Worm (Caenorhabditis elegans) whole organism, late embryonic: ENCODE results near the gene Y47D7A.2.

ENCODE experiments used
- K02D7.2 ChIP-seq: sonication (generic microtip); optimal IDR thresholded peaks from 2 replicates; lab custom pipeline; 2017; ENCODE audit warnings: mild to moderate bottlenecking, missing genetic modification characterization, missing compliant biosample characterization
- K09A11.1 ChIP-seq: sonication (generic microtip); optimal IDR thresholded peaks from 2 replicates; lab custom pipeline; 2017; ENCODE audit warnings: antibody characterized with exemption, mild to moderate bottlenecking, missing genetic modification characterization, missing compliant biosample characterization; ENCODE audit not compliant: insufficient read depth
- T23F11.4 ChIP-seq: fragments of 200-800 bp; sonication (Bioruptor generic); optimal IDR thresholded peaks from 2 replicates; lab custom pipeline; 2018; ENCODE audit warnings: mild to moderate bottlenecking, missing genetic modification characterization, missing compliant biosample characterization
- Y22D7AL.16 ChIP-seq: sonication (generic microtip); optimal IDR thresholded peaks from 2 replicates; lab custom pipeline; 2016; ENCODE audit warnings: missing genetic modification characterization, missing compliant biosample characterization
- ahr-1 ChIP-seq: sonication (generic microtip); optimal IDR thresholded peaks from 2 replicates; lab custom pipeline; 2016; ENCODE audit warnings: missing genetic modification characterization, missing compliant biosample characterization
- ama-1 ChIP-seq: fragments of 150-350 bp; optimal IDR thresholded peaks from 2 replicates; lab custom pipeline; 2014
- ceh-14 ChIP-seq: sonication (generic microtip); optimal IDR thresholded peaks from 2 replicates; lab custom pipeline; 2016; ENCODE audit warnings: missing genotype, missing genetic modification characterization, missing compliant biosample characterization
- ceh-18 ChIP-seq: sonication (generic microtip); optimal IDR thresholded peaks from 2 replicates; lab custom pipeline; 2016; ENCODE audit warnings: missing genetic modification characterization, missing compliant biosample characterization
- ceh-19 ChIP-seq: fragments of 200-800 bp; sonication (Bioruptor generic); optimal IDR thresholded peaks from 2 replicates; lab custom pipeline; 2018; ENCODE audit warnings: mild to moderate bottlenecking, missing genetic modification characterization, missing compliant biosample characterization
- ceh-22 ChIP-seq: sonication (generic microtip); optimal IDR thresholded peaks from 2 replicates; lab custom pipeline; 2017; ENCODE audit warnings: missing biosample characterization, missing genetic modification characterization
- ceh-30 ChIP-seq: fragments of 150-350 bp; optimal IDR thresholded peaks from 2 replicates; lab custom pipeline; 2014; ENCODE audit warnings: missing biosample characterization, missing genetic modification characterization
- ceh-34 ChIP-seq: sonication (generic microtip); optimal IDR thresholded peaks from 2 replicates; lab custom pipeline; 2016; ENCODE audit warnings: mild to moderate bottlenecking, missing genetic modification characterization, missing compliant biosample characterization
- ceh-9 ChIP-seq: sonication (generic microtip); optimal IDR thresholded peaks from 2 replicates; lab custom pipeline; 2016; ENCODE audit warnings: mild to moderate bottlenecking, missing genetic modification characterization, inconsistent platforms, missing compliant biosample characterization
- elt-2 ChIP-seq: sonication (generic microtip); optimal IDR thresholded peaks from 2 replicates; lab custom pipeline; 2016; ENCODE audit warnings: missing genetic modification reagents, missing genetic modification characterization, missing compliant biosample characterization
- elt-4 ChIP-seq: sonication (generic microtip); optimal IDR thresholded peaks from 2 replicates; lab custom pipeline; 2016; ENCODE audit warnings: missing genetic modification characterization, missing compliant biosample characterization
- fax-1 ChIP-seq: sonication (generic microtip); optimal IDR thresholded peaks from 2 replicates; lab custom pipeline; 2016; ENCODE audit warnings: missing genotype, missing genetic modification characterization, missing compliant biosample characterization
- gmeb-2 ChIP-seq: sonication (generic microtip); optimal IDR thresholded peaks from 2 replicates; lab custom pipeline; 2016; ENCODE audit warnings: missing genetic modification characterization, inconsistent platforms, missing compliant biosample characterization
- hlh-13 ChIP-seq: fragments of 200-800 bp; sonication (Bioruptor generic); optimal IDR thresholded peaks from 2 replicates; lab custom pipeline; 2018; ENCODE audit warnings: mild to moderate bottlenecking, missing genetic modification characterization, missing compliant biosample characterization
- hlh-15 ChIP-seq: sonication (generic microtip); optimal IDR thresholded peaks from 2 replicates; lab custom pipeline; 2016; ENCODE audit warnings: missing genetic modification characterization, missing compliant biosample characterization
- lim-6 ChIP-seq: sonication (generic microtip); optimal IDR thresholded peaks from 2 replicates; lab custom pipeline; 2016; ENCODE audit warnings: missing genetic modification characterization, missing compliant biosample characterization
- lin-11 ChIP-seq: fragments of 200-800 bp; sonication (Bioruptor generic); optimal IDR thresholded peaks from 2 replicates; lab custom pipeline; 2018; ENCODE audit warnings: mild to moderate bottlenecking, missing genetic modification characterization, missing compliant biosample characterization
- mec-3 ChIP-seq: sonication (generic microtip); optimal IDR thresholded peaks from 2 replicates; lab custom pipeline; 2016; ENCODE audit warnings: borderline replicate concordance, missing genetic modification characterization, missing compliant biosample characterization
- nfya-1 ChIP-seq: sonication (generic microtip); optimal IDR thresholded peaks from 2 replicates; lab custom pipeline; 2017; ENCODE audit warnings: missing genetic modification characterization, mild to moderate bottlenecking, missing compliant biosample characterization, antibody characterized with exemption, moderate library complexity
- nhr-11 ChIP-seq: fragments of 150-350 bp; optimal IDR thresholded peaks from 2 replicates; lab custom pipeline; 2014; ENCODE audit warnings: missing biosample characterization, missing genetic modification characterization
- npax-4 ChIP-seq: sonication (generic microtip); optimal IDR thresholded peaks from 2 replicates; lab custom pipeline; 2016; ENCODE audit warnings: missing genetic modification characterization, missing compliant biosample characterization
- pha-2 ChIP-seq: sonication (generic microtip); optimal IDR thresholded peaks from 2 replicates; lab custom pipeline; 2017; ENCODE audit warnings: mild to moderate bottlenecking, missing genetic modification characterization, missing compliant biosample characterization
- pha-4 ChIP-seq: fragments of 150-350 bp; optimal IDR thresholded peaks from 2 replicates; lab custom pipeline; 2018; ENCODE audit warnings: missing biosample characterization, missing genetic modification reagents, missing genetic modification characterization
- pqm-1 ChIP-seq: sonication (generic microtip); optimal IDR thresholded peaks from 2 replicates; lab custom pipeline; 2016; ENCODE audit warnings: missing genetic modification characterization, missing compliant biosample characterization
- pros-1 ChIP-seq: fragments of 150-350 bp; optimal IDR thresholded peaks from 2 replicates; lab custom pipeline; 2014; ENCODE audit warnings: missing biosample characterization, missing genetic modification reagents, missing genetic modification characterization
- sdc-2 ChIP-seq: sonication (generic microtip); optimal IDR thresholded peaks from 2 replicates; lab custom pipeline; 2016; ENCODE audit warnings: missing genotype, missing genetic modification characterization, missing compliant biosample characterization
- sox-2 ChIP-seq: fragments of 200-800 bp; sonication (Bioruptor generic); IDR thresholded peaks from 2 replicates; pipeline ENCODE4 v1.3.6; 2022; ENCODE audit warnings: missing genetic modification reagents, missing genetic modification characterization, missing compliant biosample characterization
- unc-3 ChIP-seq, 2 experiments: fragments of 200-800 bp in 1 of 2; sonication (Bioruptor generic) in 1 of 2; sonication (generic microtip) in 1 of 2; conservative IDR thresholded peaks in 1 of 2; optimal IDR thresholded peaks in 1 of 2; 2 replicates each; pipeline versions ENCODE4 v1.3.6 to Lab custom; 2016 to 2022; ENCODE audit warnings: missing compliant biosample characterization in 2 of 2, missing genetic modification characterization in 2 of 2, missing genetic modification reagents in 1 of 2
- unc-42 ChIP-seq: sonication (generic microtip); optimal IDR thresholded peaks from 2 replicates; lab custom pipeline; 2016; ENCODE audit warnings: missing genotype, missing genetic modification characterization, missing compliant biosample characterization
- unc-86 ChIP-seq: sonication (generic microtip); optimal IDR thresholded peaks from 2 replicates; lab custom pipeline; 2016; ENCODE audit warnings: missing genetic modification characterization, missing compliant biosample characterization
- zip-5 ChIP-seq: sonication (generic microtip); optimal IDR thresholded peaks from 2 replicates; lab custom pipeline; 2016; ENCODE audit warnings: missing genetic modification characterization, missing compliant biosample characterization
- ztf-16 ChIP-seq: sonication (generic microtip); optimal IDR thresholded peaks from 2 replicates; lab custom pipeline; 2017; ENCODE audit warnings: missing genetic modification characterization, missing compliant biosample characterization

Y47D7A.2 gene

DNA sequence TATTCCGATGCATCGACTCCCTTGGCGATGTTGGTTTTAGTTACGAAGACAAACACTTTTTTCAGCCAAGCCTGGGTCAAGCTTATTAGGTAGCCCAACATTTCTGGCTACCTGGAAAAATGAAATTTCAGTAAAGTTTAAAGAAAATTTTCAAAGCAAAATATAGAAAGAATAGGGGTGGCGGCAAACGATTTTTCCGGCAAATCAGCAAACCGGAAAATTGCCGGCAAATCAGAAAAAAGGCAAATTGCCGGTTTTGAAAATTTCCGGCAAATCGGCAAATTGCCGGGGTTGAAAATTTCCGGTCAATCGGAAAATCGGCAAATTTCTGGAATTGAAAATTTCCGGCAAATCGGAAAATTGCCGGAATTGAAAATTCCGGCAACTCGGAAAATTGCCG, 42.5 kb upstream of the Y47D7A.2 start, which contains the start of gene F32D1.8:
TSS of gene F32D1.8 (minus strand) at position 101 of the 400 bp plus-strand sequence.
- TF ChIP-seq unc-3 (GFP tag; conservative IDR thresholded peaks at IDR 0.05; lab: Robert Waterston, UW) (no peak), unc-3 (tag; optimal IDR thresholded peaks at IDR 0.05; lab: Kevin White, UChicago) (no peak), ceh-14 (tag; lab: Kevin White, UChicago) (no peak), pqm-1 (tag; lab: Kevin White, UChicago) (no peak), gmeb-2 (no peak), Y22D7AL.16 (tag; lab: Kevin White, UChicago) (no peak), unc-86 (tag; lab: Kevin White, UChicago) (no peak), zip-5 (no peak), K02D7.2 (no peak), ceh-30 (tag; lab: Kevin White, UChicago) (no peak), K09A11.1 (no peak), fax-1 (tag; lab: Kevin White, UChicago) (no peak), npax-4 (no peak)

DNA sequence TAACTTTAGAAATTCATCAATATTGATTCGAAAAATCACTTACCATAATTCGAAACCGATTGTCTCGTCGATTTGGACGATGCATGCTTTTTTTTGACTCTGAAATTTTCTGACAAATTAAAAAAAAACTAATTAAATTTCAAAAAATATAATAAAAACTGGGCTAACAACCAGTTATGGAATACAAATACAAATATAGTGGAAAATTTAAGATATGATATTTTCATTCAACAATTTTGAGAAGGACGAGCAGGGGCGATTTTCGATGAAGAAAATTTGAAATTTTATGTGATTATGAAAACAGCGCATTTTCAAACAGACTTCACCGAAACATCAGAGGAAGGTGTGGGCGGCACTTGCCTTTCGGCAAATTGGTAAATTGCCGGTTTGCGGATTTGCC, 37.8 kb upstream of the Y47D7A.2 start, which contains the start of gene F13A2.1:
TSS of gene F13A2.1 (minus strand) at position 101 of the 400 bp plus-strand sequence.
- TF ChIP-seq pha-2 (tag; lab: Kevin White, UChicago) (no peak), mec-3 (tag; lab: Kevin White, UChicago) (no peak), ceh-34 (tag; lab: Kevin White, UChicago) (no peak), zip-5 (no peak), nfya-1 (tag; lab: Kevin White, UChicago) (no peak), ahr-1 (tag; lab: Kevin White, UChicago) (no peak), npax-4 (no peak), unc-42 (tag; lab: Kevin White, UChicago) (no peak), elt-2 (tag; lab: Kevin White, UChicago) (no peak), sox-2 (GFP tag; lab: Robert Waterston, UW) (no peak), K02D7.2 (no peak), ceh-18 (tag; lab: Kevin White, UChicago) (no peak), pha-4 (tag; lab: Kevin White, UChicago) (no peak), sdc-2 (tag; lab: Kevin White, UChicago) (no peak), nhr-11 (tag; lab: Kevin White, UChicago) (no peak), ztf-16 (tag; lab: Kevin White, UChicago) (no peak), pros-1 (tag; lab: Kevin White, UChicago) (no peak)

DNA sequence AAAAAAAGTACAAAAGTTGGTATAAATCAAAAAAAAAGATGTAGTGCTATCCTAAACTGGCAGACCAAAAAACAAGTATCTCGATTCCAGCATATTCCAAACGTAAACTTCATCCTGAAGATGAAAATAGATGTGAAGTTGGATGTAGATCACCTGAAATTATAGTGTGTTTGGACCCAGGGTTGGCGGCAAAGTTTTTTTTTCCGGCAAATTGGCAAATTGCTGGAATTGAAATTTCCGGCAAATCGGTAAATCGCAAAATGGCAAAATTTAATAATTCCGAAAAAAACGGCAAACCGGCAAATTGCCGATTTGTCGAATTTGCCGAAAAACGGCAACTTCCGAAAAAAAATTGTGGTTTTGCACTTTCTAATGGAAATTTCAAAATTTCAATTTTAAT, 35.6 kb upstream of the Y47D7A.2 start, which contains the start of gene F13A2.2:
TSS of gene F13A2.2 (minus strand) at position 101 of the 400 bp plus-strand sequence.
- TF ChIP-seq K02D7.2 = no peak
- no peak for TF ChIP-seq lim-6 (tag; lab: Kevin White, UChicago)
- TF ChIP-seq T23F11.4 (GFP tag; lab: Kevin White, UChicago) = no peak
- no peak for TF ChIP-seq ceh-22 (tag; lab: Kevin White, UChicago)
- no peak for TF ChIP-seq pha-2 (tag; lab: Kevin White, UChicago)
- no peak for TF ChIP-seq ztf-16 (tag; lab: Kevin White, UChicago)
- TF ChIP-seq ceh-18 (tag; lab: Kevin White, UChicago) = no peak
- TF ChIP-seq ceh-9 (tag; lab: Kevin White, UChicago) = no peak
- TF ChIP-seq gmeb-2 = no peak
- no peak for TF ChIP-seq lin-11
- no peak for TF ChIP-seq hlh-13 (GFP tag; lab: Kevin White, UChicago)
- TF ChIP-seq ama-1 (lab: Kevin White, UChicago) = no peak
- no peak for TF ChIP-seq hlh-15 (tag; lab: Kevin White, UChicago)

DNA sequence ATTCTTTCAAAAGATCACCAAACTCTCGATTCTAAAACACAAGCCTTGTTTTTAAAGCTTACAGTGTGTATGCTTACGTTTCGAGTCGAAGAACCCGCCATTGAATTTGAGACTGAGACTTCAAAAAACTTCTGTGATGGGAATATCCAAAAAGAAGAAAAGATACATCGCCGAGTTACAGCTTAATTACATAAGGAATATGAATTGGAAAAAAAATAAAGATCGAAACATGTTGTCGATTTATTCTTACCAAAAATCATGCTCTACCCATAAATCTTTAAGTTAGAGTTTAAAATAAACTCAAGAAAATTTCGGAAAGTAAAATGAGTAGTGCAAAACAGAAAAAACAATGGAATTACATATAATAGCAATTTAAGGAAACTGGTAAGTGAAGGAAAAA, 33.9 kb upstream of the Y47D7A.2 start, which contains the start of gene F13A2.10:
TSS of gene F13A2.10 (minus strand) at position 101 of the 400 bp plus-strand sequence.
- TF ChIP-seq ztf-16 (tag; lab: Kevin White, UChicago) = no peak
- no peak for TF ChIP-seq elt-4 (tag; lab: Kevin White, UChicago)
- no peak for TF ChIP-seq ceh-19
